Fruit fly (Drosophila melanogaster): ENCODE data around the gene CG32085.
A peak's percentile ranks its signal among the peaks of the same experiment; 100 is the strongest.

CG32085 gene

DNA sequence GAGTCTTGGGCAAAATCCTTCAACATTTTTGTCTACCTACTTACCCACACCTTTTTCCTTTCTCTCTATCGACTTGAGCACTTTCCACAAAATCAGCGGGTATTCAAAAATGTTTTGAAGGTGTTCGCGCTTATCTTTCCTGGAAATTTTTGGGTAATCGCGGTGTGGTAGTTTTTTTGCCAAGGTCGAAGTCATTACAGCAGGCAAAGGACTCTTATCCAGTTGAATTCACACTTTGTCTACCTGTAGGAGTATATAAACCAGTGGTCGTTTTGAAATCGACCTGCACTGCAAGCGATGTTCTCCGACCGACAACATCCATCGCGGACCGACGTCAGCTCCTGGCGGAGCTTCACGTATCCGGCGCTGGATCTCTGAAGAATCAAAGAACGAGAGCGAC lies 12.7 kb upstream of the CG32085 start:
- peak in 1 of 2 experiments; percentile 25 for TF ChIP-seq tll (GFP tag; optimal IDR thresholded peaks at IDR 0.05)
- TF ChIP-seq Sox100B (GFP tag; optimal IDR thresholded peaks at IDR 0.05) = no peak
- TF ChIP-seq sob (GFP tag; IDR thresholded peaks at IDR 0.05) = 0 out of 2 replicates have a peak, but pooled peaks have one; percentile 15
- TF ChIP-seq YL-1 (GFP tag; optimal IDR thresholded peaks at IDR 0.05) = no peak
- no peak for TF ChIP-seq CG1832 (GFP tag; optimal IDR thresholded peaks at IDR 0.05)
- no peak for TF ChIP-seq usp (GFP tag; optimal IDR thresholded peaks at IDR 0.05)
- 0 out of 3 replicates have a peak, but pooled peaks have one; percentile 45 for TF ChIP-seq CG6791 (GFP tag; IDR thresholded peaks at IDR 0.05; ENCODE audit: partially characterized antibody)
- TF ChIP-seq wor (GFP tag; IDR thresholded peaks at IDR 0.05) = no peak
- TF ChIP-seq Neu2 (GFP tag; optimal IDR thresholded peaks at IDR 0.05; ENCODE audit: borderline replicate concordance) = peak; percentile 11
- TF ChIP-seq tin (GFP tag; optimal IDR thresholded peaks at IDR 0.05) = no peak
- TF ChIP-seq Doc2 (GFP tag; IDR thresholded peaks at IDR 0.05) = no peak
- TF ChIP-seq amos (GFP tag; IDR thresholded peaks at IDR 0.05; ENCODE audit: partially characterized antibody) = 0 out of 2 replicates have a peak, but pooled peaks have one; percentile 31
- no peak for TF ChIP-seq pan (optimal IDR thresholded peaks at IDR 0.05)
- no peak for TF ChIP-seq pan (GFP tag; optimal IDR thresholded peaks at IDR 0.05 in 1 of 2, IDR thresholded peaks at IDR 0.05 in 1 of 2)
- 0 out of 2 replicates have a peak, but pooled peaks have one; percentile 28 for TF ChIP-seq chm (GFP tag; IDR thresholded peaks at IDR 0.05)
- TF ChIP-seq zen (tag; optimal IDR thresholded peaks at IDR 0.05) = peak; percentile 99
- peak; percentile 11; the same call in 1 of the 3 replicates for TF ChIP-seq vnd (GFP tag; IDR thresholded peaks at IDR 0.05; ENCODE audit: partially characterized antibody)
- TF ChIP-seq Adf1 (GFP tag; IDR thresholded peaks at IDR 0.05) = no peak
- peak; percentile 8; the same call in 1 of the 3 replicates for TF ChIP-seq zfh1 (GFP tag; IDR thresholded peaks at IDR 0.05)
- no peak for TF ChIP-seq Bdp1 (GFP tag; optimal IDR thresholded peaks at IDR 0.05)
- no peak for TF ChIP-seq ab (GFP tag; optimal IDR thresholded peaks at IDR 0.05)

DNA sequence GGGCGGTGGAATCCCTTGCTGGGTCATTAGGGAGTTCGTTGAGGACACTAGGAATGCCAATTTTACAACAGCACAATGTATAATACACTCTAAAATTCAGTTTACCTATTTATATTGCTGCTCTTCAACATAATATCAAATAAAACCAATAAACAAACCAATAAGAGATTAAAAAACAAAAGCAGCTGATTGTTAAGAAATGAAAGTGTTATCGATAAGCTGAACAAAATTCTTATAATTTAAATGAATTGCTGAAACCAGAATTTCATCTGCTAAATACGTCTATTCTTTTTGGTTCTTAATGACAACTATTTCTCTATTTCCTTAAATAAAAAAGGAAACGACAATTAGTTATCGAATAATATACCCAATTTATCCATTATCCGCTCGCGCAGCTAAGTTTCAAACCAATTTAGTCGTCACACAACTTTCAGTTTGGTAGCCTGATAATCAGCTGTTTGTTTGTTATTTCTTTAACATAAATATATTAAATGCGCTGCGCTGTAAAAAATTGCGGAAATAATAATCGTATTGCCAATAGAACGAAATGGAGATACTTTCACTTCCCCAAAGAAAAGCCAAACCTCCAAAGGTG lies 11.2 kb upstream of the CG32085 start, which contains the start of the genes Pldn and CG14135:
TSS of gene Pldn (minus strand) at position 197 of the 595 bp plus-strand sequence.
TSS of gene CG14135 (plus strand) at position 369 of the 595 bp plus-strand sequence.
- no peak for TF ChIP-seq stc (GFP tag; IDR thresholded peaks at IDR 0.05)
- no peak for TF ChIP-seq grau (tag; optimal IDR thresholded peaks at IDR 0.05)
- TF ChIP-seq CG13624 (GFP tag; optimal IDR thresholded peaks at IDR 0.05) = peak; percentile 89
- no peak for TF ChIP-seq CrebB (tag; optimal IDR thresholded peaks at IDR 0.05)
- TF ChIP-seq NfI (GFP tag; optimal IDR thresholded peaks at IDR 0.05) = no peak
- TF ChIP-seq pho (GFP tag; optimal IDR thresholded peaks at IDR 0.05) = no peak
- no peak for TF ChIP-seq zf30C (GFP tag; optimal IDR thresholded peaks at IDR 0.05)
- TF ChIP-seq Dref (GFP tag; IDR thresholded peaks at IDR 0.05) = peak; percentile 75
- no peak for TF ChIP-seq hb (GFP tag; IDR thresholded peaks at IDR 0.05; ENCODE audit: partially characterized antibody)
- no peak for TF ChIP-seq CG11504 (tag; optimal IDR thresholded peaks at IDR 0.05)
- no peak for TF ChIP-seq Opbp (GFP tag; IDR thresholded peaks at IDR 0.05; ENCODE audit: partially characterized antibody)
- TF ChIP-seq Sin3A (optimal IDR thresholded peaks at IDR 0.05) = no peak
- peak; percentile 21 for TF ChIP-seq exex (tag; optimal IDR thresholded peaks at IDR 0.05)
- TF ChIP-seq ttk (GFP tag; IDR thresholded peaks at IDR 0.05) = no peak
- no peak for TF ChIP-seq CG2202 (tag; optimal IDR thresholded peaks at IDR 0.05)
- no peak for TF ChIP-seq Poxn (GFP tag; IDR thresholded peaks at IDR 0.05)
- TF ChIP-seq lmd (GFP tag; IDR thresholded peaks at IDR 0.05) = no peak
- TF ChIP-seq HmgZ (tag; optimal IDR thresholded peaks at IDR 0.05) = peak; percentile 49
- no peak for TF ChIP-seq Mes4 (GFP tag; optimal IDR thresholded peaks at IDR 0.05)
- peak; percentile 49 for TF ChIP-seq CG1603 (tag; optimal IDR thresholded peaks at IDR 0.05)
- peak in 1 of 2 experiments; percentile 28 for TF ChIP-seq Pdp1 (GFP tag; optimal IDR thresholded peaks at IDR 0.05)
- peak; percentile 50 for TF ChIP-seq YL-1 (GFP tag; optimal IDR thresholded peaks at IDR 0.05)
- no peak for TF ChIP-seq Lpt (GFP tag; optimal IDR thresholded peaks at IDR 0.05)
- TF ChIP-seq E2f1 (GFP tag; IDR thresholded peaks at IDR 0.05) = no peak
- no peak for TF ChIP-seq CG12942 (GFP tag; optimal IDR thresholded peaks at IDR 0.05)
- no peak for TF ChIP-seq CG1647 (GFP tag; optimal IDR thresholded peaks at IDR 0.05)
- peak; percentile 20 for TF ChIP-seq cad (GFP tag; optimal IDR thresholded peaks at IDR 0.05)
- no peak for TF ChIP-seq CG1529 (GFP tag; optimal IDR thresholded peaks at IDR 0.05)
- peak; percentile 66 for TF ChIP-seq CG15514 (GFP tag; optimal IDR thresholded peaks at IDR 0.05)
- TF ChIP-seq Hr78 (GFP tag; optimal IDR thresholded peaks at IDR 0.05) = no peak

Data from whole organism, embryonic.